Fruit fly (Drosophila melanogaster): ENCODE data around the gene norpA.

The norpA gene

dm6 chrX:4358515-4358914 lies 36.1 kb downstream of the norpA start:
- TF ChIP-seq noc (tag; optimal IDR thresholded peaks at IDR 0.05): no peak

DNA sequence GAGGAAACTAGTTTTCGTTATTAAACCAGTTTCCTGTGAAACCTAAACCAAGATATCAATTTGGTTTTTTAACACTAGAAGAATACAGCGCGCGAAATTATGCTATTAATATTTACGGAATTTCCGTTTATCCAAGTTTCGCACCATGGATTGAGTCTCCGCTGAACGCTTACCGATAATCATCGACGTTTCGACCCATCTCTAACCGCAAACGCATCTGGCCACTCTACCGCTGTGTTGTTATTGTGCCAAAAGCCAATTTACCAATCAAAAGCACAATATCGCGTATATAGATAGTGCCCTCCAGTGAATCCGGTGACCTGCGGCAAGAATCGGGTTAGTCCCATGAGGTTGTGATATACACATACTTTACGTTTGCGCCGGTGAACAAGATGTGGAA lies 43.8 kb downstream of the norpA start, which contains the start of gene CG3626:
Gene CG3626 (plus strand): TSS at position 222 of the 400 bp plus-strand sequence.
- no peak for TF ChIP-seq noc (tag; optimal IDR thresholded peaks at IDR 0.05)

dm6 chrX:4375574-4375973 lies 53.1 kb downstream of the norpA start:
- no peak for TF ChIP-seq noc (tag; optimal IDR thresholded peaks at IDR 0.05)

DNA sequence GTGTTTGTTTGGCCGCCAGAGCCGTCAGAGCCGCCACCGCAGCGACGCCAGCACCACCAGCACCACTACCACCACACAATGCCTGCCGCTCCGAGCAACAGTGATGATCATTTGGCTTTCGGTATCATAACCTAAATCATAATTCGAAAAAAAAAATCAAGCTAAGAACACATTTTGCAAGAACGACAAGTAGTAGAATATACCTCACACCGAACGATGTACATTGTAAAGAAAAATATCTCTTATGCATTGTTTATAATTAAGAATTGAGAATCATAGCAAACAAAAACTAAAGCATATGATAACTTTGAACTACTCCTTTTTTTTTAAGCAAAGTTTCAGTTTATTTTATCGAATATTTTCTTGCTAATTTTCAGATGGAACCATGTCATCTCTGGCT lies 58.0 kb downstream of the norpA start:
- no peak for TF ChIP-seq noc (tag; optimal IDR thresholded peaks at IDR 0.05)

dm6 chrX:4381113-4381512 lies 58.7 kb downstream of the norpA start:
- TF ChIP-seq noc (tag; optimal IDR thresholded peaks at IDR 0.05): no peak

DNA sequence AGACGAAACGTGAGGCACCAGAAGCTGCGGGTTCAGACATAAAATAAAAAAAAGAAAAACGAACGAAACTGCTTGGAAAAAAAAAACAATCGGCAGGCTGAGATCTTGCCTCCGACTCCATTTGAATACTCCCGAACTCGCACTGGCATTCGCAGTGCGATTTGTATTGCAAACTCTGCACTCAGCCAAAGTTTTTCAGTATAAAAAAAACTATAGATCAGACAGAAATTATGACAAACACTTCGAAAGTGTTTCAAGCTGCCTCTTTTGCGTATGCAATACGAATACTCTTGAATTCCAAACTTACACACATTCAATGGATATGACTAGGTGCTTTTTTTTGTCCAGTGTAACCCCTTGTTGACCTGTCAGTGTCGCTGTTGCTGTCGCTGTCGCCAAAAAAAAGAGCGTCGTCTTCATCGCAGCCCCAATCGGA lies 68.9 kb downstream of the norpA start:
- TF ChIP-seq noc (tag; optimal IDR thresholded peaks at IDR 0.05): no peak

DNA sequence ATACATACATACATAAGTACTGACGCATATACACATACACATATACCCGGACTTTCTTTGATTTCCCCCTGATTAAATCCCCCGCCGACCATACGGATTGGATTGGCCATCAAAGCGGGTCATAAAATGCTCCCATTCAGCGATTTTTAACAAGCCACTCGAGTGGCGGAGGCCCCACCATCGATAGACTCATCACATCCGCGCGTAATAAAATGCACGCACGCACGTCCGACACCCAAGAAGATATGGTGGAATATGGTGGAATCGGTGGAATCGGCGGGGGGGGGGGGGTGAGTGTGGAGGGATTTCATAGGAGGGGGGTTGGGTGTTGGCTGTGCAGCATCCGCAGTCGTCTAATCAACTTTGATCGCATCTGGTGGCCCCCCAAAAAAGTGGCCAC lies 77.3 kb downstream of the norpA start:
- no peak for TF ChIP-seq noc (tag; optimal IDR thresholded peaks at IDR 0.05)

DNA sequence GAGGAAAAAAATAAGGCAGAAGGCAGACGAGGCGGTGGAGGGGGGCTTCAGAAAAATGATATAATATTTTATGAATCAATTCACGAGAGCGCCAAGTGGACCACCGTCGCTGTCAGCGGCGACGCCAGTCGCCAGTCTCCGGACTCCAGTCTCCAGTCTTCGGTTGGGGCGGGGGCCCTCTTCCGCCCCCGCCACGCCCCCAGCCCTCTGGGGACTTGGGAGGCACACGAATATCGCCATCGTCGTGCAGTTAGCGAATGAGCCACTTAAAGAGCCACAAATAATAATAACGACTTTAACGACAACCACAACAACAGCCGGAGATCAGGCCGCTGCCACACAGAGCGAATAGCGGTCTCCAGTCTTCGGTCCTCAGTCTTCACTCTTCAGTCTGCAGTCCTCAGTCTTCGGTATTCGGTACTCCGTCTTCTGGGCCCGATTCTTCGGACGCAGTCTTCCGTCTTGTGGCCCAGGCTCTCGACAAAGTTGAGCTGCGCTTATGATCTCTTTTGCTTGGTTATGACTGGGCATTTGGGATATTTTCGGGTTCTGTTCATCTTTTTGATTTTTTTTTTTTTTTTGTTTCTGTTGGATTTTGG lies 79.2 kb downstream of the norpA start:
- no peak for TF ChIP-seq noc (tag; optimal IDR thresholded peaks at IDR 0.05)

DNA sequence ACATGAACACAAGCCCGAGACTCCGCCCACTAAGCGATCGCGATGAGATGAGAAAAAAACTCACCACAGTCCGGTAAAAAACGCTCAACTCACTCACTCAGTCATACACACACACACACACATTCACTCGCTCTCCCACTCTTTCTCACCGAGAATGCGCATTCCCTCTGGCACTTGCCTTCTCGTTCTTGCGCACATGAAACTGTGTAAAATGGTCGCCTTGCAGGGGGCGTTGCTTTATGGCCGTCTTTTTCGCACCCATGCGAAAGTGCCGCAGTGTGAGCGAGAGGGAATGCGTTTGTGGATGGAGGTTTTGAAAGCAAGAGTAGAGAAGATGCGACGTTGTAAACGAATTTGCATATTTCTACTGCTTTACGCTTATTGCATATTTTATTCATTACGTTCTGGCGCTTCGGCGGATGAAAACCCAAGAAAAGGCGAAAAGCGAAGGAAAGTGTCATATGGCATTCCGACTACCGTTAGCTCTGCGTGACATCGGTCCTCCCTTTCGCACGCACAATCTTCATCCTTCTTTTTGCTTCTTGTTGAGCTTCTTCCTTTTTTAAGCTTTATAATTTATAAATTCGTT lies 89.1 kb downstream of the norpA start:
- TF ChIP-seq noc (tag; optimal IDR thresholded peaks at IDR 0.05): no peak

- TF ChIP-seq noc (tag; optimal IDR thresholded peaks at IDR 0.05): no peak
Observed at dm6 chrX:4412546-4412945, 90.1 kb downstream of the norpA start, which contains the start of gene bi. Gene bi, plus strand, starts transcription at chrX:4412856.

- TF ChIP-seq noc (tag; optimal IDR thresholded peaks at IDR 0.05): no peak
Observed at dm6 chrX:4413146-4413545, 90.7 kb downstream of the norpA start.

All from whole organism, larva.